Fruit fly (Drosophila melanogaster) S2 (cell line): ENCODE results near the gene Dna2.

Experiments used
- CG8478 ChIP-seq: fragments of >200 bp; optimal IDR thresholded peaks from 2 replicates; lab custom pipeline; 2018
- CTCF ChIP-seq, 2 experiments: fragments of >200 bp; optimal IDR thresholded peaks; 2 replicates each; lab custom pipeline; 2018

DNA sequence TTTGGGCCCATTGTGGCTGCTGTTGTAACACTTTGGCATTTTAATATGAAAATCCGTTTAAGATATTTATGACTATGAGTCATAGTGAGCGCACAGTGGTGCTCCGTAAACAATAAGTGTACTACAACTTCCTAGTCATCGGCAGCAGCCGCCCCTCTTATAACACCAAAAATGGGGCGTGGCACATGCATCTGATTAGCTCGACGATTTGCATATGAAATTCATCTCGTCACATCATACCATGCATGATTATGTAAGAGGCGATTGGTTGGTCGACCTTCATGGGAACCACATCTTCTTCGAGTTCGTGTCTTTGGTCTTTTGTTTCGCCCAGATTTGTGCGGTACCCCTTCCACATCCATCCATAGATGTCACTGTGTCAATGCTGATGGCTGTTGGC is 19.4 kb downstream of the Dna2 start:
- TF ChIP-seq CG8478 (lab: Kevin White, UChicago) (no peak), CTCF (optimal IDR thresholded peaks at IDR 0.05; lab: Kevin White, UChicago) (no peak)
